Worm (Caenorhabditis elegans) whole organism, late embryonic: Measurements from ENCODE around the gene spe-18.

Source experiments
- ceh-22 ChIP-seq: sonication (generic microtip); optimal IDR thresholded peaks from 2 replicates; lab custom pipeline; 2017; ENCODE audit warnings: missing biosample characterization, missing genetic modification characterization
- ceh-30 ChIP-seq: fragments of 150-350 bp; optimal IDR thresholded peaks from 2 replicates; lab custom pipeline; 2014; ENCODE audit warnings: missing biosample characterization, missing genetic modification characterization
- ceh-6 ChIP-seq: fragments of 200-800 bp; sonication (Bioruptor generic); optimal IDR thresholded peaks from 2 replicates; lab custom pipeline; 2018; ENCODE audit warnings: mild to moderate bottlenecking, missing genetic modification characterization, missing compliant biosample characterization
- pag-3 ChIP-seq: sonication (generic microtip); optimal IDR thresholded peaks from 2 replicates; lab custom pipeline; 2016; ENCODE audit warnings: missing compliant biosample characterization, missing genetic modification characterization, borderline replicate concordance

ce11 chrII:13107719-13108118 is 45.5 kb downstream of the spe-18 start, which contains the start of gene pqn-32:
- no peak for TF ChIP-seq ceh-6 (GFP tag; lab: Kevin White, UChicago)
- no peak for TF ChIP-seq pag-3 (tag; lab: Kevin White, UChicago)
- TF ChIP-seq ceh-22 (tag; lab: Kevin White, UChicago) = no peak
- TF ChIP-seq ceh-30 (tag; lab: Kevin White, UChicago) = no peak
